Fruit fly (Drosophila melanogaster): ENCODE measurements around the gene CG8064.

DNA sequence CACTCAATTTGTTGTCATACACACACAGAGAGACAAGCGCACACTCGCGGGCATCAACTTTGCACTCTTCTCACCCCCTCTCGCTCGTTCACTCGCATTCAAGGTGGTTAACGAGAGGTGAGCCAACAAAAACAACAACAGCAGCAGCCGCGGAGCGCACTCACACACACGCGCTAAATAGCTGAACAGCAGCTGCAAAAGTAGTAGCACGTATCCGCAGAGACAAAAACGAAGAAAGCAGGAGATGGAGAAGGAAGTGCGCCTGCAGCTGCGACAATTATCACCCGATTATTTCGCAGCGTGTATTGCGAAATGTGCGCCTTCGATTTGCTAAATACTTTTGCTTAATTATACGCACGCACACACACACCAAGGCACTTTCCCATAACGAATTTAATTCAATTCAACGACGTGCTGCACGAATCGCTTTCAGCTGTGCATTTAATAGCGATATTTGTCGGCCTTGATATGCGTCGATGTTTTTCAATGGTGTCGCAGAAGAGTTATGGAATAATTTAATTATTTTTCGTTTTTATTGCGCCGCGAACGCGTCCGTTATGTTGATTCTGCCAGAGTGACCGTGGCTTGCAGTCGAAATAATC, 14.9 kb downstream of the CG8064 start:
- TF ChIP-seq CG11723 (GFP tag; optimal IDR thresholded peaks at IDR 0.05) (no peak), H2.0 (GFP tag; IDR thresholded peaks at IDR 0.05) (no peak), CG10959 (GFP tag; IDR thresholded peaks at IDR 0.05) (no peak), CG32772 (GFP tag; IDR thresholded peaks at IDR 0.05) (no peak), Dp (GFP tag; optimal IDR thresholded peaks at IDR 0.05) (no peak), CG10209 (GFP tag; optimal IDR thresholded peaks at IDR 0.05) (no peak)

Data from whole organism, embryonic.